Worm (Caenorhabditis elegans): ENCODE results near the gene T08D10.4.

T08D10.4 gene

DNA sequence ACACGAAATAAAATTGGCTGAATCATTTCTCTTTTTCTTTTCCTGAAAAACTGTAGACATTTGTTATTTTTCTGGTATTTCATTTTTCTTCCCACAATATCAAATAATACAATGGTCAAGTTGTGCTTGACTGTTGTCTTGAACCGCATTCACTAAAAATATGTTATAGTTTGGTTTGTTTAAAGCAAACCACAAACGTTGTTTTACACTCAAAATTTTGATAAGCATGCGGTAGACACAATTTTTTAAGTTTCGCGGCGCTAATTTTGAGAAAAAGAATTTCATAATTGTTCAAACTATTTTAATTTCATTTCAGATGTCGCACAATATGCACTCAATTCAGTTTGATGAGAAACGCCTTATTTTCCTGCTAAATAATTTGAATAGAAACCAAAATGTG, 2.0 kb upstream of the T08D10.4 start, which contains the start of gene T08D10.3:
Gene T08D10.3 (plus strand): TSS at position 301 of the 400 bp plus-strand sequence.
- TF ChIP-seq ceh-22 (tag; optimal IDR thresholded peaks at IDR 0.05): no peak
- TF ChIP-seq ceh-14 (tag; optimal IDR thresholded peaks at IDR 0.05): no peak
- TF ChIP-seq lim-6 (tag; optimal IDR thresholded peaks at IDR 0.05): no peak
- TF ChIP-seq elt-4 (tag; optimal IDR thresholded peaks at IDR 0.05): no peak
- no peak for TF ChIP-seq K09A11.1 (tag; optimal IDR thresholded peaks at IDR 0.05; ENCODE audit: insufficient read depth)
- TF ChIP-seq dve-1 (tag; optimal IDR thresholded peaks at IDR 0.05): no peak
- no peak for TF ChIP-seq zip-5 (tag; optimal IDR thresholded peaks at IDR 0.05)
- no peak for TF ChIP-seq ama-1 (optimal IDR thresholded peaks at IDR 0.05)
- TF ChIP-seq ceh-30 (tag; optimal IDR thresholded peaks at IDR 0.05): no peak
- TF ChIP-seq madf-2 (tag; optimal IDR thresholded peaks at IDR 0.05): no peak
- TF ChIP-seq Y22D7AL.16 (tag; optimal IDR thresholded peaks at IDR 0.05): no peak
- no peak for TF ChIP-seq ceh-18 (tag; optimal IDR thresholded peaks at IDR 0.05)
- TF ChIP-seq C38D4.7 (GFP tag; optimal IDR thresholded peaks at IDR 0.05): no peak
- TF ChIP-seq fkh-10 (GFP tag; optimal IDR thresholded peaks at IDR 0.05): no peak
- no peak for TF ChIP-seq hlh-15 (tag; optimal IDR thresholded peaks at IDR 0.05)
- TF ChIP-seq sdc-2 (tag; optimal IDR thresholded peaks at IDR 0.05): no peak
- TF ChIP-seq unc-55 (GFP tag; optimal IDR thresholded peaks at IDR 0.05): no peak
- TF ChIP-seq nhr-232 (tag; optimal IDR thresholded peaks at IDR 0.05): no peak
- no peak for TF ChIP-seq dmd-4 (tag; optimal IDR thresholded peaks at IDR 0.05; ENCODE audit: borderline replicate concordance)
- TF ChIP-seq hlh-6 (tag; optimal IDR thresholded peaks at IDR 0.05): no peak

DNA sequence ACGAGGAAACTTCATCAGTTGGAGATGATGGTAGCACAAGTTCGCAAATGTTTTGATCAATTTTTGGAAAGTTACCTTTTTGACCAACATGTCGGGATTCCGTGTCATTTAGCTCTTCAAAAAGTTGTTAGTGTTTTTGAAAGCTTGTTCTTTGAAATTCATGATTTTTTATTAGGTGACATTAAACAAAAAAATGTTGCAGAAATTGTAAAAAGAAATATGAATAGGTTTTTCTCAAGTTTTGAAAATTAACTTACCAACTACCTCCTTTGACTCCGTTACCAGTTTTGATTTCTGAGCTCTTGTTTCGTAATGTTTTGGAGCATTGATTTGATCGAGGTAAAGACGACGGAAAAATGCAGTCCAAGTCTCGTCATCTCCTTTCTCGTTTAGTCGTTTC, 1.0 kb downstream of the T08D10.4 start:
- TF ChIP-seq dmd-4 (tag; optimal IDR thresholded peaks at IDR 0.05; ENCODE audit: borderline replicate concordance): no peak

ce11 chrX:11948184-11948894, 4.8 kb downstream of the T08D10.4 start, which contains the start of gene lsd-1:
Gene lsd-1 (plus strand): TSS chrX:11948844.
- peak; percentile 24 for TF ChIP-seq sdc-2 (tag; optimal IDR thresholded peaks at IDR 0.05)
- TF ChIP-seq elt-4 (tag; optimal IDR thresholded peaks at IDR 0.05): no peak

DNA sequence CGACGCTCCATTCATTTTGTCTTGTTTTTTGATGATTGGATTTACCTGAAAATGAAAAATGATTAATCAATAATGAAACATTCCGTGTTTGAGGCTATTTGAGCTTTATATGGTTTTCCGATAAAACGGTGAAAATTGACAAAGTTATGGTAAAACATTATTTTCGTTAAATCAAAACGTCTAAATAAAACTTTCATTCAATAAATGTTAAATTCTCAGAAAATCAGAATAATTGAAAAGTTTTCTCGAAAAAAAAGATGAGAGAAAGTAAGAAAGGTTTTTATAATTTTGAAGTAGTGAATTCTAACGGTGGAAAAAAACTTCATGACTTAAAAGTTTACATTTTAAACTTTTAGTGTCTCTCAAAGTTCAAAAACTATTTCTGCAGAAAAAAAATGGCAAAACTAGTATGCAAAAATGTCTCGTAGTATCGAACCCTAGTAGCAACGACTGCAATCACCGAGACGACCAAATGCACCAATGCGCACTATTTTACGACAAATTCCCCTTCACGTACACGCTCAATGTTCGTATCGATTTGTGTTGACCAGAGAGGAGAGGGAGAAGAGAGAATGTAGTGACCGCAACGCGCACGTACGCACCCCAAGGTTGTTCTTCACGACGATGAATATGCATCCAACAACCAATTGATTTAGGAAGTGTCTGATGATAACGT, 6.2 kb downstream of the T08D10.4 start, which contains the start of gene nfya-1:
Gene nfya-1 (minus strand): TSS at position 51 of the 676 bp plus-strand sequence.
- TF ChIP-seq ceh-31 (tag; optimal IDR thresholded peaks at IDR 0.05): peak; percentile 37
- TF ChIP-seq ceh-48 (tag; optimal IDR thresholded peaks at IDR 0.05): peak; percentile 84
- no peak for TF ChIP-seq elt-4 (tag; optimal IDR thresholded peaks at IDR 0.05)
- no peak for TF ChIP-seq ztf-16 (tag; optimal IDR thresholded peaks at IDR 0.05)
- TF ChIP-seq sdc-2 (tag; optimal IDR thresholded peaks at IDR 0.05): peak; percentile 71
- TF ChIP-seq unc-42 (tag; optimal IDR thresholded peaks at IDR 0.05): peak; percentile 3
- TF ChIP-seq K09A11.1 (tag; optimal IDR thresholded peaks at IDR 0.05; ENCODE audit: insufficient read depth): no peak
- TF ChIP-seq rnt-1 (tag; optimal IDR thresholded peaks at IDR 0.05): peak; percentile 30
- TF ChIP-seq dve-1 (tag; optimal IDR thresholded peaks at IDR 0.05): no peak
- TF ChIP-seq tbx-2 (tag; optimal IDR thresholded peaks at IDR 0.05): peak; percentile 1

ce11 chrX:11941951-11942350, 11.2 kb downstream of the T08D10.4 start, which contains the start of gene F55G7.3:
Gene F55G7.3 (minus strand): TSS chrX:11942051.
- TF ChIP-seq nhr-11 (tag; optimal IDR thresholded peaks at IDR 0.05): no peak
- TF ChIP-seq ceh-9 (tag; optimal IDR thresholded peaks at IDR 0.05): no peak
- TF ChIP-seq unc-55 (GFP tag; optimal IDR thresholded peaks at IDR 0.05): no peak
- TF ChIP-seq madf-2 (tag; optimal IDR thresholded peaks at IDR 0.05): no peak
- no peak for TF ChIP-seq mec-3 (tag; optimal IDR thresholded peaks at IDR 0.05; ENCODE audit: borderline replicate concordance)
- no peak for TF ChIP-seq syd-9 (tag; optimal IDR thresholded peaks at IDR 0.05)
- no peak for TF ChIP-seq ceh-30 (tag; optimal IDR thresholded peaks at IDR 0.05)
- no peak for TF ChIP-seq pros-1 (tag; optimal IDR thresholded peaks at IDR 0.05)
- TF ChIP-seq ceh-6 (GFP tag; optimal IDR thresholded peaks at IDR 0.05): no peak
- TF ChIP-seq gmeb-2 (tag; optimal IDR thresholded peaks at IDR 0.05): no peak
- no peak for TF ChIP-seq zip-5 (tag; optimal IDR thresholded peaks at IDR 0.05)
- no peak for TF ChIP-seq hlh-6 (tag; optimal IDR thresholded peaks at IDR 0.05)
- TF ChIP-seq ceh-18 (tag; optimal IDR thresholded peaks at IDR 0.05): no peak
- no peak for TF ChIP-seq ref-2 (tag; optimal IDR thresholded peaks at IDR 0.05)
- TF ChIP-seq ama-1 (optimal IDR thresholded peaks at IDR 0.05): no peak

Measured in whole organism, late embryonic.